Worm (Caenorhabditis elegans) whole organism, L1 larva: ENCODE results near the gene C07G1.15.

Experiments used
- blmp-1 ChIP-seq: fragments of 150-350 bp; optimal IDR thresholded peaks from 2 replicates; lab custom pipeline; 2014; ENCODE audit warnings: missing biosample characterization, missing genetic modification characterization
- ceh-82 ChIP-seq, 3 experiments: fragments of 150-350 bp in 1 of 3; sonication (generic microtip) in 2 of 3; optimal IDR thresholded peaks; 2 replicates each; lab custom pipeline; 2014 to 2017; ENCODE audit warnings: missing biosample characterization in 3 of 3, missing genetic modification characterization in 3 of 3
- ceh-88 ChIP-seq: fragments of 200-800 bp; sonication (Bioruptor generic); IDR thresholded peaks from 2 replicates; pipeline ENCODE4 v1.3.6; 2022; ENCODE audit warnings: missing genetic modification characterization, missing compliant biosample characterization
- ceh-90 ChIP-seq: sonication (generic microtip); optimal IDR thresholded peaks from 2 replicates; lab custom pipeline; 2016; ENCODE audit warnings: missing genetic modification characterization, missing compliant biosample characterization
- dpl-1 ChIP-seq, 3 experiments: fragments of 150-350 bp in 2 of 3; sonication (generic microtip) in 1 of 3; optimal IDR thresholded peaks; 2 replicates each; lab custom pipeline; 2014 to 2017; ENCODE audit warnings: missing biosample characterization in 3 of 3, missing genetic modification characterization in 3 of 3, missing genetic modification reagents in 3 of 3
- dsc-1 ChIP-seq: sonication (generic microtip); optimal IDR thresholded peaks from 2 replicates; lab custom pipeline; 2016; ENCODE audit warnings: mild to moderate bottlenecking, missing genetic modification characterization, missing compliant biosample characterization
- efl-1 ChIP-seq, 4 experiments: fragments of 150-350 bp; optimal IDR thresholded peaks in 3 of 4; peaks in 1 of 4; 1 replicate in 1 of 4; 2 replicates in 3 of 4; lab custom pipeline; 2014; ENCODE audit warnings: missing biosample characterization in 2 of 4, missing genetic modification characterization in 2 of 4, missing genetic modification reagents in 2 of 4
- egl-13 ChIP-seq: sonication (generic microtip); optimal IDR thresholded peaks from 2 replicates; lab custom pipeline; 2016; ENCODE audit warnings: missing genotype, missing genetic modification reagents, missing genetic modification characterization, missing compliant biosample characterization
- egl-27 ChIP-seq, 2 experiments: fragments of 150-350 bp in 1 of 2; sonication (generic microtip); optimal IDR thresholded peaks; 3 replicates each; lab custom pipeline; 2017 to 2018; ENCODE audit warnings: missing biosample characterization in 2 of 2, missing genetic modification characterization in 2 of 2, missing genetic modification reagents in 2 of 2
- elt-2 ChIP-seq: sonication (generic microtip); optimal IDR thresholded peaks from 2 replicates; lab custom pipeline; 2016; ENCODE audit warnings: missing genetic modification characterization, mild to moderate bottlenecking, inconsistent platforms, missing compliant biosample characterization, missing genetic modification reagents
- ets-5 ChIP-seq: fragments of 200-800 bp; sonication (Bioruptor generic); IDR thresholded peaks from 2 replicates; pipeline ENCODE4 v1.3.6; 2022; ENCODE audit warnings: missing genetic modification characterization, missing compliant biosample characterization
- fkh-8 ChIP-seq: sonication (generic microtip); optimal IDR thresholded peaks from 2 replicates; lab custom pipeline; 2016; ENCODE audit warnings: mild to moderate bottlenecking, missing genetic modification characterization, missing compliant biosample characterization
- hpl-2 ChIP-seq: fragments of 150-350 bp; optimal IDR thresholded peaks from 2 replicates; lab custom pipeline; 2014; ENCODE audit warnings: missing biosample characterization, missing genetic modification reagents, missing genetic modification characterization
- irx-1 ChIP-seq: sonication (generic microtip); optimal IDR thresholded peaks from 2 replicates; lab custom pipeline; 2016; ENCODE audit warnings: missing genetic modification characterization, missing compliant biosample characterization
- lin-14 ChIP-seq: fragments of 200-800 bp; sonication (Bioruptor generic); optimal IDR thresholded peaks from 2 replicates; lab custom pipeline; 2018; ENCODE audit warnings: mild to moderate bottlenecking, missing genetic modification characterization, moderate library complexity, missing compliant biosample characterization
- lin-35 ChIP-seq, 2 experiments: fragments of 150-350 bp; optimal IDR thresholded peaks; 2 replicates each; lab custom pipeline; 2014; ENCODE audit warnings: missing biosample characterization in 2 of 2, missing genetic modification characterization in 2 of 2, missing genetic modification reagents in 2 of 2
- lin-39 ChIP-seq: fragments of 150-350 bp; optimal IDR thresholded peaks from 2 replicates; lab custom pipeline; 2014; ENCODE audit warnings: missing biosample characterization, missing genetic modification reagents, missing genetic modification characterization
- lir-3 ChIP-seq: sonication (generic microtip); optimal IDR thresholded peaks from 2 replicates; lab custom pipeline; 2016; ENCODE audit warnings: mild to moderate bottlenecking, missing genetic modification characterization, moderate library complexity, missing compliant biosample characterization; ENCODE audit not compliant: poor library complexity
- mef-2 ChIP-seq: fragments of 150-350 bp; optimal IDR thresholded peaks from 2 replicates; lab custom pipeline; 2014; ENCODE audit warnings: missing biosample characterization, missing genetic modification characterization
- nhr-20 ChIP-seq: sonication (generic microtip); optimal IDR thresholded peaks from 2 replicates; lab custom pipeline; 2016; ENCODE audit warnings: mild to moderate bottlenecking, missing genetic modification characterization, missing compliant biosample characterization
- nhr-237 ChIP-seq: fragments of 150-350 bp; optimal IDR thresholded peaks from 2 replicates; lab custom pipeline; 2014; ENCODE audit warnings: missing biosample characterization, missing genetic modification characterization
- nhr-71 ChIP-seq: sonication (generic microtip); optimal IDR thresholded peaks from 2 replicates; lab custom pipeline; 2016; ENCODE audit warnings: mild to moderate bottlenecking, missing genetic modification characterization, moderate library complexity, missing compliant biosample characterization
- nhr-76 ChIP-seq: sonication (generic microtip); optimal IDR thresholded peaks from 2 replicates; lab custom pipeline; 2017; ENCODE audit warnings: missing biosample characterization, missing genetic modification characterization
- nhr-84 ChIP-seq: sonication (generic microtip); optimal IDR thresholded peaks from 2 replicates; lab custom pipeline; 2017; ENCODE audit warnings: missing biosample characterization, missing genetic modification characterization
- skn-1 ChIP-seq: fragments of 150-350 bp; optimal IDR thresholded peaks from 2 replicates; lab custom pipeline; 2014; ENCODE audit warnings: missing biosample characterization, missing genetic modification characterization
- tbx-2 ChIP-seq: sonication (generic microtip); optimal IDR thresholded peaks from 2 replicates; lab custom pipeline; 2016; ENCODE audit warnings: missing genetic modification characterization, missing compliant biosample characterization
- tlp-1 ChIP-seq: fragments of 150-350 bp; optimal IDR thresholded peaks from 2 replicates; lab custom pipeline; 2014; ENCODE audit warnings: missing biosample characterization, missing genetic modification characterization
- unc-30 ChIP-seq: sonication (generic microtip); optimal IDR thresholded peaks from 2 replicates; lab custom pipeline; 2017; ENCODE audit warnings: missing biosample characterization, missing genetic modification characterization
- zip-4 ChIP-seq: fragments of 200-800 bp; sonication (Bioruptor generic); optimal IDR thresholded peaks from 2 replicates; lab custom pipeline; 2018; ENCODE audit warnings: mild to moderate bottlenecking, missing genetic modification characterization, moderate library complexity, missing compliant biosample characterization

The C07G1.15 gene

ce11 chrIV:8199274-8199673, 29.5 kb downstream of the C07G1.15 start:
- TF ChIP-seq ets-5 = no peak

ce11 chrIV:8199824-8200223, 30.1 kb downstream of the C07G1.15 start:
- TF ChIP-seq nhr-20 = no peak
- no peak for TF ChIP-seq ceh-90 (tag; lab: Kevin White, UChicago)
- no peak for TF ChIP-seq tlp-1
- TF ChIP-seq efl-1 (optimal IDR thresholded peaks at IDR 0.05; lab: Kevin White, UChicago) = no peak
- TF ChIP-seq efl-1 (GFP tag; optimal IDR thresholded peaks at IDR 0.05 in 1 of 2; lab: Kevin White, UChicago) = no peak
- TF ChIP-seq egl-13 (tag; lab: Kevin White, UChicago) = no peak
- TF ChIP-seq fkh-8 (tag; lab: Kevin White, UChicago) = no peak
- TF ChIP-seq lin-39 = no peak
- TF ChIP-seq nhr-76 (tag; lab: Kevin White, UChicago) = no peak
- TF ChIP-seq irx-1 (tag; lab: Kevin White, UChicago) = no peak
- no peak for TF ChIP-seq egl-27 (tag; optimal IDR thresholded peaks at IDR 0.05; lab: Kevin White, UChicago)
- TF ChIP-seq dsc-1 = no peak
- no peak for TF ChIP-seq elt-2 (tag; lab: Kevin White, UChicago)
- TF ChIP-seq mef-2 (tag; lab: Kevin White, UChicago) = no peak
- TF ChIP-seq skn-1 (tag; lab: Kevin White, UChicago) = no peak
- TF ChIP-seq unc-30 (tag; lab: Kevin White, UChicago) = no peak
- TF ChIP-seq ceh-88 = no peak
- no peak for TF ChIP-seq zip-4 (GFP tag; lab: Kevin White, UChicago)

ce11 chrIV:8201133-8201532, 31.4 kb downstream of the C07G1.15 start, which contains the start of gene glrx-22:
Gene glrx-22 (minus strand): TSS chrIV:8201233.
- TF ChIP-seq hpl-2 (GFP tag; lab: Kevin White, UChicago) (no peak), mef-2 (tag; lab: Kevin White, UChicago) (no peak), nhr-71 (tag; lab: Kevin White, UChicago) (no peak), lin-14 (GFP tag; lab: Kevin White, UChicago) (no peak), nhr-237 (tag; lab: Kevin White, UChicago) (no peak), tbx-2 (tag; lab: Kevin White, UChicago) (no peak), lir-3 (tag; lab: Kevin White, UChicago) (no peak), efl-1 (optimal IDR thresholded peaks at IDR 0.05; lab: Kevin White, UChicago) (no peak), efl-1 (GFP tag; optimal IDR thresholded peaks at IDR 0.05 in 1 of 2; lab: Kevin White, UChicago) (no peak)

ce11 chrIV:8203555-8203954, 33.8 kb downstream of the C07G1.15 start:
- TF ChIP-seq nhr-84 (tag; lab: Kevin White, UChicago) (no peak), efl-1 (optimal IDR thresholded peaks at IDR 0.05; lab: Kevin White, UChicago) (no peak), efl-1 (GFP tag; optimal IDR thresholded peaks at IDR 0.05 in 1 of 2; lab: Kevin White, UChicago) (peak in 1 of 2 experiments; percentile 43), unc-30 (tag; lab: Kevin White, UChicago) (no peak)

ce11 chrIV:8205272-8206098, 35.7 kb downstream of the C07G1.15 start, which contains the start of gene hgrs-1:
Gene hgrs-1 (minus strand): TSS chrIV:8206048.
- TF ChIP-seq dpl-1 (GFP tag; optimal IDR thresholded peaks at IDR 0.05; lab: Kevin White, UChicago) (peak in 1 of 3 experiments; percentile 9), lin-35 (GFP tag; optimal IDR thresholded peaks at IDR 0.05; lab: Kevin White, UChicago) (peak in 1 of 2 experiments; percentile 21), blmp-1 (tag; lab: Kevin White, UChicago) (peak; percentile 29), ceh-82 (tag; optimal IDR thresholded peaks at IDR 0.05; lab: Kevin White, UChicago) (peak in 1 of 3 experiments; percentile 3), skn-1 (tag; lab: Kevin White, UChicago) (no peak), efl-1 (optimal IDR thresholded peaks at IDR 0.05; lab: Kevin White, UChicago) (peak in 1 of 2 experiments; percentile 38), efl-1 (GFP tag; optimal IDR thresholded peaks at IDR 0.05 in 1 of 2; lab: Kevin White, UChicago) (no peak), unc-30 (tag; lab: Kevin White, UChicago) (no peak)
